Fruit fly (Drosophila melanogaster) whole organism: ENCODE data around the gene RasGAP1.
"Not testable (repeated sequence)": the region's sequence is repeated elsewhere in the genome, so short reads cannot be mapped to it uniquely, and the experiment has no call there.

Experiments used
- Dll ChIP-seq: fragments of >200 bp; optimal IDR thresholded peaks from 2 replicates; lab custom pipeline; 2017
- pan ChIP-seq: fragments of >200 bp; optimal IDR thresholded peaks from 2 replicates; lab custom pipeline; 2017
- psq ChIP-seq: fragments of >200 bp; optimal IDR thresholded peaks from 2 replicates; lab custom pipeline; 2017
- usp ChIP-seq: fragments of >200 bp; optimal IDR thresholded peaks from 2 replicates; lab custom pipeline; 2017; ENCODE audit warnings: missing biosample characterization, missing genetic modification characterization, mixed read lengths

DNA sequence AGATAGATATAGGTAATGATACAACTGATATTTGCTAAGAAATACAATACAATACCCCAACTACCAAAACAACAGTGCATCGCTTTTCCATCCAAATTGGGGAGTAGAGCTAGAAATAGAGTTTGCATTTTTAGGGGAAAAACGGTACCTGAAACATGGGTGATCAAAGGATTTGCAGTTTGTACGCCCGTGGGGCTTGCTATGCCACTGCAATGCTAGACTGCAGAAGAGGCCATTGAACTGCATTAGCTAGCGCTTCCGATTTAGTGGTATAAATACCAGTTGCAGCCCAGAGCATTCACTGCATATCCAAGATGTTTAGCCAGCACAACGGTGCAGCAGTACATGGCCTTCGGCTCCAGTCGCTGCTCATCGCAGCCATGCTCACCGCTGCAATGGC, 57.0 kb downstream of the RasGAP1 start, which contains the start of gene Ilp1:
- not testable (repeated sequence) for TF ChIP-seq Dll (lab: Kevin White, UChicago); usp; psq (lab: Kevin White, UChicago); pan (lab: Kevin White, UChicago)
